Worm (Caenorhabditis elegans): ENCODE data around the gene ugt-67.

The ugt-67 gene

DNA sequence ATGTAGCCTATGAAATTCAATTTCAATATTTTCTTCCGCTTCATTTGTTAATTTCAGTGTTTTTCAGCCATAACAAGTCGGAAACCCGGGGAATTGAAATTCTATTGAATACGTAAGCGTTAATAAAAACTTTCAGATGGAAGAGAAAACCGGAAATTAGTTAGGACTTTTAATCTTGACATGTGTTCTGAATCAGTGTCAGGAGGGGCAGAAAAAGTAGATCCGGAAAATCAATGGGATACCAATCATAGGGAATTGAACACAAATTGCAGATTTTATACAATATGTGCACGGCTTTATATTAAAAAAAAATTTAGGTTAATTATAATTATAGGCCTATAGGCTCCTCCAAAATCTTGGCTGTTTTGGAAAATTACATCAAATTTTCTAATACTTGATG lies 36.8 kb upstream of the ugt-67 start:
- TF ChIP-seq nhr-23 (tag; optimal IDR thresholded peaks at IDR 0.05) (no peak), nhr-43 (tag; optimal IDR thresholded peaks at IDR 0.05; ENCODE audit: poor library complexity, severe bottlenecking) (no peak), fos-1 (tag; optimal IDR thresholded peaks at IDR 0.05) (no peak), elt-3 (tag; optimal IDR thresholded peaks at IDR 0.05) (no peak), R02D3.7 (tag; optimal IDR thresholded peaks at IDR 0.05) (no peak), nhr-77 (tag; optimal IDR thresholded peaks at IDR 0.05) (no peak), ztf-11 (tag; optimal IDR thresholded peaks at IDR 0.05) (no peak), jun-1 (tag; optimal IDR thresholded peaks at IDR 0.05) (no peak), ama-1 (optimal IDR thresholded peaks at IDR 0.05) (no peak), fkh-10 (GFP tag; optimal IDR thresholded peaks at IDR 0.05) (no peak), ceh-28 (tag; optimal IDR thresholded peaks at IDR 0.05) (no peak), nhr-237 (tag; optimal IDR thresholded peaks at IDR 0.05) (no peak), ztf-4 (tag; optimal IDR thresholded peaks at IDR 0.05) (no peak), nhr-76 (tag; optimal IDR thresholded peaks at IDR 0.05) (no peak), lin-15B (tag; optimal IDR thresholded peaks at IDR 0.05) (no peak), nhr-28 (tag; optimal IDR thresholded peaks at IDR 0.05) (no peak), unc-39 (tag; optimal IDR thresholded peaks at IDR 0.05) (no peak), ceh-9 (tag; optimal IDR thresholded peaks at IDR 0.05) (no peak), hmg-11 (tag; optimal IDR thresholded peaks at IDR 0.05) (no peak), nhr-11 (tag; optimal IDR thresholded peaks at IDR 0.05) (no peak)

DNA sequence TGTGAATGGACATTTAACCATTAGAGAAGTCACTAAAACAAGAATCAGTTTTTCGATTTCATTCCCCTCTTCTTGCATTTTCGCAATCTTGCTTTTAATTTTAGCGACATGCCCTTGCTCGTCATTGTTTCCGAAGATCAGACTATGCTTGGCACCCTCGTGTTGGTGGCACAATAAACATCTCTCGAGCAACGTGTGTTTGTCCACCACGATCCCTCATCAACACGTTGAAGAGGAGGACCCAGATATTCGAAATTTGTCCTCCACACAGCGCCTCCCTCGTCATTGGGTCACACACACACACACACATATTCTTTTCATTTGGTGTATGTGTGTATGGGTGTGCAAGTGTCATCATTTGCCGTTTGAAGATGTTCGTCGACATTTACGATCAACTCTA lies 35.8 kb upstream of the ugt-67 start, which contains the start of gene srd-32:
Gene srd-32 (plus strand): TSS at position 301 of the 400 bp plus-strand sequence.
- TF ChIP-seq nhr-237 (tag; optimal IDR thresholded peaks at IDR 0.05) (no peak), fos-1 (tag; optimal IDR thresholded peaks at IDR 0.05) (no peak), jun-1 (tag; optimal IDR thresholded peaks at IDR 0.05) (no peak), nhr-67 (tag; optimal IDR thresholded peaks at IDR 0.05) (no peak), ceh-16 (tag; optimal IDR thresholded peaks at IDR 0.05) (no peak), elt-1 (tag; optimal IDR thresholded peaks at IDR 0.05) (no peak), nfya-1 (tag; optimal IDR thresholded peaks at IDR 0.05; ENCODE audit: insufficient read depth) (no peak), skn-1 (tag; optimal IDR thresholded peaks at IDR 0.05) (no peak), hmg-11 (tag; optimal IDR thresholded peaks at IDR 0.05) (no peak), elt-2 (tag; optimal IDR thresholded peaks at IDR 0.05) (no peak), mdl-1 (tag; optimal IDR thresholded peaks at IDR 0.05) (no peak)

ce11 chrV:4867535-4867934 lies 33.6 kb upstream of the ugt-67 start:
- TF ChIP-seq lin-39 (tag; optimal IDR thresholded peaks at IDR 0.05) = no peak
- TF ChIP-seq nhr-76 (tag; optimal IDR thresholded peaks at IDR 0.05) = no peak
- no peak for TF ChIP-seq lsy-12 (tag; optimal IDR thresholded peaks at IDR 0.05)
- no peak for TF ChIP-seq pqm-1 (tag; optimal IDR thresholded peaks at IDR 0.05)
- no peak for TF ChIP-seq elt-3 (tag; optimal IDR thresholded peaks at IDR 0.05)
- TF ChIP-seq nhr-25 (tag; optimal IDR thresholded peaks at IDR 0.05) = no peak
- no peak for TF ChIP-seq nhr-28 (tag; optimal IDR thresholded peaks at IDR 0.05)
- no peak for TF ChIP-seq fkh-10 (GFP tag; optimal IDR thresholded peaks at IDR 0.05)
- TF ChIP-seq skn-1 (tag; optimal IDR thresholded peaks at IDR 0.05) = no peak
- TF ChIP-seq hmg-11 (tag; optimal IDR thresholded peaks at IDR 0.05) = no peak
- no peak for TF ChIP-seq mdl-1 (tag; optimal IDR thresholded peaks at IDR 0.05)

DNA sequence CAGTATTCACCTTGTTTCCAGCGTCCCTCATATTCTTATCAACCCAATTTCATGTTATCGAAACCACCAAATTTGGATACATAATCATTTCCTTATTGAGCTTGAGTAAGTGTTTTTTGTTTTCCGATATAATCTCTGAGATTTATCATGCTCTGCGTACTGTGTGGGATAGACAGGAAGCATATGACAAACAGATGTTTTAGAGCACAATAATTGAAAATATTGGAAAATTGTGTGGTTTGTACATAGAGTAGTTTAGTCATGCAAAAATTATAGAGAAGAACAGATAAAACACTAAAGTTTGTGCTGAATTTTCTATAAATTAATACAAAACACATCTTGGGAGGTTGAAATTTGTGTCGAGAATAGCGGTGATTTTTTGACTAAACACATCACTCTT lies 32.5 kb upstream of the ugt-67 start:
- TF ChIP-seq daf-12 (tag; optimal IDR thresholded peaks at IDR 0.05) (no peak), aly-2 (tag; optimal IDR thresholded peaks at IDR 0.05) (no peak), ztf-11 (tag; optimal IDR thresholded peaks at IDR 0.05) (no peak)

DNA sequence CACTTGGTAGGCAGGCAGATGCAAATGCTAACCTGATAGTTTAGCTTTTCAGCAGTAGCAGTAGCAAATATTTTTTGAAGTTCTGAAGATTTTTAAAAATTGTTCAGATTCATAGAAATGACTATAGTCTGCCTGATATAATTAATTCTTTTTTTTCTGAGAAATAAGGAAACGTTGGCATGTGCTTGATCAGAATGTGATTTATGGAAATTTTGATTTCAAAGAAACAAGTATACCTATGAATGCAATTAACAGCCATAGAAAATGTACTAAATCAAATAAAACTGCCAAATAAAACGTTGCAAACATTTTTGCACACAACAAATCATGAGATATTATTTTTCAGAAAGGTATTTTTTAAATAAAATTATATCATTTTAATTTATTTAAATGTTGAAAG lies 30.5 kb upstream of the ugt-67 start:
- peak; percentile 56 for TF ChIP-seq nhr-11 (tag; optimal IDR thresholded peaks at IDR 0.05)
- no peak for TF ChIP-seq mml-1 (tag; optimal IDR thresholded peaks at IDR 0.05)

DNA sequence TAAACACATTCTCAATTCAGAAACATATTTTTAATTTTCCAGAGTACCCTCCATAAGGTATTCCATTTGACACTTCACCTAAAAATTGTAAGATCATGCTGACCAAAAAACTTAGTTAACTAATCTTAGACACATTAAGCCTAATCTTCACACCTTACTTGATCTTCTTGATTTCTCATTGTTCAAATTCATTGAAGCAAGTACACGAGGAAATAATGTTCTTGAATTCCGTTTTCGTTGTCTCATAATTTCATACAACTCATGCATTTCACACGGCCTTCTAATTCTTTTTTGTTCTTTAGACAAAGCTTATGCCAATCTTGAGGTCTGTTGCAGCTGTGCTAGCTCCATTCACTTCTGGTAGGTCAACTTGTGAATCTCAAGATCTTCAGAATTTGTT lies 29.2 kb upstream of the ugt-67 start, which contains the start of gene srd-33:
Gene srd-33 (plus strand): TSS at position 301 of the 400 bp plus-strand sequence.
- no peak for TF ChIP-seq lin-15B (tag; optimal IDR thresholded peaks at IDR 0.05)
- TF ChIP-seq nhr-77 (tag; optimal IDR thresholded peaks at IDR 0.05) = no peak
- TF ChIP-seq nfya-1 (tag; optimal IDR thresholded peaks at IDR 0.05; ENCODE audit: insufficient read depth) = no peak
- TF ChIP-seq egl-5 (tag; optimal IDR thresholded peaks at IDR 0.05) = no peak
- TF ChIP-seq fos-1 (tag; optimal IDR thresholded peaks at IDR 0.05) = no peak
- no peak for TF ChIP-seq unc-62 (GFP tag; optimal IDR thresholded peaks at IDR 0.05)
- TF ChIP-seq pha-4 (tag; optimal IDR thresholded peaks at IDR 0.05) = no peak
- no peak for TF ChIP-seq nhr-12 (tag; optimal IDR thresholded peaks at IDR 0.05)
- no peak for TF ChIP-seq ZK546.5 (tag; optimal IDR thresholded peaks at IDR 0.05)
- TF ChIP-seq daf-12 (tag; optimal IDR thresholded peaks at IDR 0.05) = no peak
- TF ChIP-seq mml-1 (tag; optimal IDR thresholded peaks at IDR 0.05) = no peak
- TF ChIP-seq elt-2 (tag; optimal IDR thresholded peaks at IDR 0.05) = no peak
- TF ChIP-seq R02D3.7 (tag; optimal IDR thresholded peaks at IDR 0.05) = no peak

Measured in whole organism, L3 larva.